Worm (Caenorhabditis elegans) whole organism, L1 larva: ENCODE measurements around the gene col-110.

Experiments used
- ama-1 ChIP-seq: fragments of 150-350 bp; optimal IDR thresholded peaks from 2 replicates; lab custom pipeline; 2014
- egl-27 ChIP-seq, 2 experiments: fragments of 150-350 bp in 1 of 2; sonication (generic microtip); optimal IDR thresholded peaks; 3 replicates each; lab custom pipeline; 2017 to 2018; ENCODE audit warnings: missing biosample characterization in 2 of 2, missing genetic modification characterization in 2 of 2, missing genetic modification reagents in 2 of 2
- elt-3 ChIP-seq, 6 experiments: fragments of 150-350 bp in 1 of 6; sonication (generic microtip); optimal IDR thresholded peaks; 2 replicates each; lab custom pipeline; 2017 to 2018; ENCODE audit warnings: missing biosample characterization in 6 of 6, missing genetic modification characterization in 6 of 6, inconsistent platforms in 1 of 6
- isw-1 ChIP-seq: fragments of 200-800 bp; sonication (Bioruptor generic); IDR thresholded peaks from 2 replicates; pipeline ENCODE4 v1.3.6; 2022; ENCODE audit warnings: missing genetic modification characterization, missing compliant biosample characterization
- jun-1 ChIP-seq: fragments of 150-350 bp; optimal IDR thresholded peaks from 2 replicates; lab custom pipeline; 2014; ENCODE audit warnings: missing biosample characterization, missing genetic modification reagents, missing genetic modification characterization
- lin-14 ChIP-seq: fragments of 200-800 bp; sonication (Bioruptor generic); optimal IDR thresholded peaks from 2 replicates; lab custom pipeline; 2018; ENCODE audit warnings: mild to moderate bottlenecking, missing genetic modification characterization, moderate library complexity, missing compliant biosample characterization
- mab-9 ChIP-seq: fragments of 200-800 bp; sonication (Bioruptor generic); IDR thresholded peaks from 2 replicates; pipeline ENCODE4 v1.3.6; 2022; ENCODE audit warnings: missing genetic modification reagents, missing genetic modification characterization, missing compliant biosample characterization
- nhr-11 ChIP-seq: fragments of 150-350 bp; optimal IDR thresholded peaks from 2 replicates; lab custom pipeline; 2014; ENCODE audit warnings: missing biosample characterization, missing genetic modification characterization
- nhr-28 ChIP-seq: fragments of 150-350 bp; optimal IDR thresholded peaks from 2 replicates; lab custom pipeline; 2014; ENCODE audit warnings: missing biosample characterization, missing genetic modification characterization
- pqm-1 ChIP-seq: sonication (generic microtip); optimal IDR thresholded peaks from 3 replicates; lab custom pipeline; 2017; ENCODE audit warnings: missing biosample characterization, missing genetic modification characterization
- snpc-4 ChIP-seq: fragments of 150-350 bp; optimal IDR thresholded peaks from 2 replicates; lab custom pipeline; 2014; ENCODE audit warnings: missing biosample characterization, missing genetic modification characterization
- tlp-1 ChIP-seq: fragments of 150-350 bp; optimal IDR thresholded peaks from 2 replicates; lab custom pipeline; 2014; ENCODE audit warnings: missing biosample characterization, missing genetic modification characterization
- vab-15 ChIP-seq: sonication (generic microtip); optimal IDR thresholded peaks from 2 replicates; lab custom pipeline; 2017; ENCODE audit warnings: missing genotype, mild to moderate bottlenecking, missing genetic modification characterization, missing compliant biosample characterization

- TF ChIP-seq pqm-1 (tag; lab: Kevin White, UChicago) (no peak), mab-9 (GFP tag; lab: Robert Waterston, UW) (no peak), snpc-4 (tag; lab: Kevin White, UChicago) (no peak), jun-1 (tag; lab: Kevin White, UChicago) (no peak), nhr-11 (tag; lab: Kevin White, UChicago) (no peak), tlp-1 (no peak), vab-15 (tag; lab: Kevin White, UChicago) (no peak), ama-1 (no peak), egl-27 (tag; optimal IDR thresholded peaks at IDR 0.05; lab: Kevin White, UChicago) (no peak), elt-3 (tag; optimal IDR thresholded peaks at IDR 0.05; lab: Kevin White, UChicago) (no peak), nhr-28 (tag; lab: Kevin White, UChicago) (no peak), isw-1 (GFP tag; lab: Robert Waterston, UW) (no peak), lin-14 (GFP tag; lab: Kevin White, UChicago) (no peak)
Observed at ce11 chrIV:4633393-4633792, 23.9 kb upstream of the col-110 start, which contains the start of gene R105.1.
